Worm (Caenorhabditis elegans): ENCODE data around the gene prk-2.

DNA sequence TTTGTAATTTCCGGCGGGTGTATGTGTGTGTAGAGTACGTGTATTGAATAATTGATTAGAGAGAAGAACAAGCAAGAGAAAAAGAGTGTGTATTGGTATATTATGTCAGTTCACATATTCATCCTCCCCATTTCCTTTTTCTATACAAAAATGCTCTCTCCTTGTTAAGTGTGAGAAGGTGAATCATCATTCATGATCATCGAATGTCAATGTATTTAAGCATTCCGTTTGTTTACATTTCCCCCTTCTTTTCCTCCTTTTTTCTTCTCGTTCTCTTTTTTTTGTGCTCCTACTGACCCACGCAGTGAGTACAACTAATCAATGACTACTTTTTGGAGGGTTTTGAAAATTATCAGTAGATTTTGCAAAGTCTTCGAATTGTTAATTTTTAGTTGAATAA, 26.5 kb downstream of the prk-2 start:
- TF ChIP-seq ham-2 (GFP tag; optimal IDR thresholded peaks at IDR 0.05) (no peak), snpc-4 (tag; optimal IDR thresholded peaks at IDR 0.05) (no peak), unc-39 (tag; optimal IDR thresholded peaks at IDR 0.05) (no peak), ceh-43 (GFP tag; optimal IDR thresholded peaks at IDR 0.05) (no peak), nhr-76 (tag; optimal IDR thresholded peaks at IDR 0.05) (no peak)

Measured in whole organism, mixed stage, embryonic.